Worm (Caenorhabditis elegans): ENCODE measurements around the gene spr-3.

The spr-3 gene

ce11 chrX:4534112-4534511 lies 20.2 kb downstream of the spr-3 start (continued):
- TF ChIP-seq pha-4 (GFP tag; IDR thresholded peaks at IDR 0.05), result no peak
- TF ChIP-seq pha-4 (tag; optimal IDR thresholded peaks at IDR 0.05), result no peak
- peak; percentile 54 for TF ChIP-seq nhr-28 (tag; optimal IDR thresholded peaks at IDR 0.05)
- no peak for TF ChIP-seq unc-62 (GFP tag; optimal IDR thresholded peaks at IDR 0.05 in 1 of 2)
- no peak for TF ChIP-seq unc-62 (tag; optimal IDR thresholded peaks at IDR 0.05)
- 0 out of 2 replicates have a peak, but pooled peaks have one; percentile 10 for TF ChIP-seq dmd-6 (GFP tag; IDR thresholded peaks at IDR 0.05)
- no peak for TF ChIP-seq dmd-9 (GFP tag; IDR thresholded peaks at IDR 0.05)
- no peak for TF ChIP-seq mdl-1 (tag; optimal IDR thresholded peaks at IDR 0.05)
- peak; percentile 8 for TF ChIP-seq dve-1 (tag; optimal IDR thresholded peaks at IDR 0.05; ENCODE audit: insufficient read depth)
- TF ChIP-seq lsy-2 (tag; optimal IDR thresholded peaks at IDR 0.05), result no peak
- no peak for TF ChIP-seq mdt-29 (GFP tag; IDR thresholded peaks at IDR 0.05)
- peak; percentile 21 for TF ChIP-seq hlh-11 (tag; optimal IDR thresholded peaks at IDR 0.05)
- no peak for TF ChIP-seq ceh-20 (GFP tag; IDR thresholded peaks at IDR 0.05)
- no peak for TF ChIP-seq mes-2 (tag; optimal IDR thresholded peaks at IDR 0.05; ENCODE audit: poor library complexity, severe bottlenecking)
- no peak for TF ChIP-seq dpl-1 (GFP tag; optimal IDR thresholded peaks at IDR 0.05)
- TF ChIP-seq nhr-237 (tag; optimal IDR thresholded peaks at IDR 0.05), result no peak
- no peak for TF ChIP-seq zip-11 (GFP tag; IDR thresholded peaks at IDR 0.05)
- no peak for TF ChIP-seq R02D3.7 (tag; optimal IDR thresholded peaks at IDR 0.05)
- no peak for TF ChIP-seq nhr-41 (GFP tag; IDR thresholded peaks at IDR 0.05)
- peak; percentile 37 for TF ChIP-seq pqm-1 (tag; optimal IDR thresholded peaks at IDR 0.05)
- no peak for TF ChIP-seq ztf-11 (tag; optimal IDR thresholded peaks at IDR 0.05)
- no peak for TF ChIP-seq hlh-30 (tag; optimal IDR thresholded peaks at IDR 0.05; ENCODE audit: insufficient read depth)
- no peak for TF ChIP-seq ceh-82 (tag; optimal IDR thresholded peaks at IDR 0.05)
- TF ChIP-seq dmd-8 (GFP tag; IDR thresholded peaks at IDR 0.05), result no peak
- no peak for TF ChIP-seq saeg-2 (GFP tag; IDR thresholded peaks at IDR 0.05)
- no peak for TF ChIP-seq lin-38 (GFP tag; IDR thresholded peaks at IDR 0.05)
- TF ChIP-seq cey-2 (tag; optimal IDR thresholded peaks at IDR 0.05; ENCODE audit: borderline replicate concordance, insufficient read depth), result no peak
- no peak for TF ChIP-seq nhr-111 (GFP tag; optimal IDR thresholded peaks at IDR 0.05)
- no peak for TF ChIP-seq vab-7 (GFP tag; IDR thresholded peaks at IDR 0.05)
- TF ChIP-seq Y5F2A.4 (GFP tag; optimal IDR thresholded peaks at IDR 0.05), result no peak
- no peak for TF ChIP-seq skn-1 (tag; optimal IDR thresholded peaks at IDR 0.05)

ce11 chrX:4544543-4544942 lies 30.6 kb downstream of the spr-3 start, which contains the start of gene C07A12.2:
TSS of gene C07A12.2 (plus strand) at chrX:4544843.
- TF ChIP-seq ctbp-1 (GFP tag; IDR thresholded peaks at IDR 0.05), result no peak
- no peak for TF ChIP-seq daf-8 (GFP tag; IDR thresholded peaks at IDR 0.05)
- no peak for TF ChIP-seq snpc-4 (tag; optimal IDR thresholded peaks at IDR 0.05)
- no peak for TF ChIP-seq ceh-62 (tag; optimal IDR thresholded peaks at IDR 0.05)
- TF ChIP-seq zfp-3 (GFP tag; conservative IDR thresholded peaks at IDR 0.05), result no peak
- TF ChIP-seq lin-39 (tag; optimal IDR thresholded peaks at IDR 0.05), result no peak
- TF ChIP-seq nhr-28 (tag; optimal IDR thresholded peaks at IDR 0.05), result no peak
- TF ChIP-seq vab-7 (GFP tag; IDR thresholded peaks at IDR 0.05), result no peak
- no peak for TF ChIP-seq nhr-102 (tag; optimal IDR thresholded peaks at IDR 0.05)
- TF ChIP-seq jun-1 (tag; optimal IDR thresholded peaks at IDR 0.05), result no peak
- TF ChIP-seq rbr-2 (tag; optimal IDR thresholded peaks at IDR 0.05), result no peak
- TF ChIP-seq dpl-1 (GFP tag; optimal IDR thresholded peaks at IDR 0.05), result no peak
- TF ChIP-seq zip-2 (tag; optimal IDR thresholded peaks at IDR 0.05), result no peak

All from whole organism, L4 larva.